Fruit fly (Drosophila melanogaster) whole organism, embryonic: ENCODE measurements around the gene CG18542.
A peak's percentile ranks its signal among the peaks of the same experiment; 100 is the strongest.

ENCODE experiments used
- Adf1 ChIP-seq: fragments of 200-800 bp; sonication (Bioruptor generic); IDR thresholded peaks from 2 replicates; pipeline ENCODE4 v1.3.6; 2022; ENCODE audit warnings: missing biosample characterization, missing genetic modification characterization
- Aef1 ChIP-seq: fragments of 200-800 bp; sonication (Bioruptor generic); IDR thresholded peaks from 3 replicates; pipeline ENCODE4 v1.3.6; 2022; ENCODE audit warnings: missing biosample characterization, missing genetic modification characterization
- CG12299 ChIP-seq: fragments of 200-800 bp; sonication (Bioruptor generic); optimal IDR thresholded peaks from 2 replicates; lab custom pipeline; 2018; ENCODE audit warnings: missing biosample characterization, mild to moderate bottlenecking, missing genetic modification characterization
- CG12659 ChIP-seq: fragments of 200-800 bp; sonication (Bioruptor generic); optimal IDR thresholded peaks from 3 replicates; lab custom pipeline; 2017; ENCODE audit warnings: mild to moderate bottlenecking, missing biosample characterization, missing genetic modification reagents, missing genetic modification characterization
- CG1603 ChIP-seq: fragments of 200-800 bp; sonication (Bioruptor generic); optimal IDR thresholded peaks from 2 replicates; lab custom pipeline; 2019; ENCODE audit warnings: missing biosample characterization, mild to moderate bottlenecking, missing genetic modification characterization, moderate library complexity
- CG16813 ChIP-seq: fragments of 200-800 bp; sonication (Bioruptor generic); IDR thresholded peaks from 3 replicates; pipeline ENCODE4 v1.3.6; 2022; ENCODE audit warnings: missing biosample characterization, missing genetic modification characterization; ENCODE audit not compliant: partially characterized antibody
- CG17359 ChIP-seq: fragments of 200-800 bp; sonication (Bioruptor generic); optimal IDR thresholded peaks from 3 replicates; lab custom pipeline; 2018; ENCODE audit warnings: missing biosample characterization, mild to moderate bottlenecking, missing genetic modification characterization, moderate library complexity
- CG17829 ChIP-seq: fragments of 200-800 bp; optimal IDR thresholded peaks from 2 replicates; lab custom pipeline; 2019; ENCODE audit warnings: missing biosample characterization, mild to moderate bottlenecking, missing genetic modification characterization, moderate library complexity
- CG2116 ChIP-seq: fragments of 200-800 bp; sonication (Bioruptor generic); optimal IDR thresholded peaks from 3 replicates; lab custom pipeline; 2018; ENCODE audit warnings: missing biosample characterization, mild to moderate bottlenecking, missing genetic modification characterization
- CG2129 ChIP-seq: fragments of 200-800 bp; sonication (Bioruptor generic); IDR thresholded peaks from 2 replicates; pipeline ENCODE4 v1.3.6; 2022; ENCODE audit warnings: missing biosample characterization, missing genetic modification characterization; ENCODE audit not compliant: partially characterized antibody
- CG2199 ChIP-seq: fragments of 200-800 bp; sonication (Bioruptor generic); IDR thresholded peaks from 3 replicates; pipeline ENCODE4 v1.3.6; 2022; ENCODE audit warnings: missing biosample characterization, missing genetic modification characterization
- CG32532 ChIP-seq: fragments of 200-800 bp; sonication (Bioruptor generic); IDR thresholded peaks from 2 replicates; pipeline ENCODE4 v1.3.6; 2022; ENCODE audit warnings: missing biosample characterization, missing genetic modification characterization
- CG32767 ChIP-seq: fragments of 200-800 bp; sonication (Bioruptor generic); IDR thresholded peaks from 2 replicates; pipeline ENCODE4 v1.3.6; 2022; ENCODE audit warnings: missing biosample characterization, missing genetic modification characterization
- CG33213 ChIP-seq: fragments of 200-800 bp; sonication (Bioruptor generic); optimal IDR thresholded peaks from 3 replicates; lab custom pipeline; 2016; ENCODE audit warnings: missing biosample characterization, missing genetic modification characterization
- CG34224 ChIP-seq: fragments of 200-800 bp; sonication (Bioruptor generic); IDR thresholded peaks from 3 replicates; pipeline ENCODE4 v1.3.6; 2022; ENCODE audit warnings: missing biosample characterization, missing genetic modification characterization; ENCODE audit not compliant: partially characterized antibody
- CG34422 ChIP-seq: fragments of 200-800 bp; sonication (Bioruptor generic); IDR thresholded peaks from 3 replicates; pipeline ENCODE4 v1.3.6; 2022; ENCODE audit warnings: missing biosample characterization, missing genetic modification characterization
- CG3995 ChIP-seq: fragments of 200-800 bp; sonication (Bioruptor generic); optimal IDR thresholded peaks from 3 replicates; lab custom pipeline; 2016; ENCODE audit warnings: missing biosample characterization, missing genetic modification characterization
- CG9876 ChIP-seq: fragments of 200-800 bp; sonication (Bioruptor generic); optimal IDR thresholded peaks from 2 replicates; lab custom pipeline; 2016; ENCODE audit warnings: missing biosample characterization, missing genetic modification characterization
- CTCF ChIP-seq: fragments of 200-800 bp; sonication (Bioruptor generic); optimal IDR thresholded peaks from 2 replicates; lab custom pipeline; 2017; ENCODE audit warnings: missing biosample characterization, mild to moderate bottlenecking, missing genetic modification characterization, moderate library complexity
- CoRest ChIP-seq: fragments of 200-800 bp; sonication (Bioruptor generic); optimal IDR thresholded peaks from 3 replicates; lab custom pipeline; 2018; ENCODE audit warnings: missing biosample characterization, mild to moderate bottlenecking, missing genetic modification characterization, moderate library complexity
- D ChIP-seq, 2 experiments: fragments of 200-800 bp in 1 of 2; fragments of >200 bp in 1 of 2; sonication (Bioruptor generic) in 1 of 2; optimal IDR thresholded peaks; 2 replicates in 1 of 2; 3 replicates in 1 of 2; lab custom pipeline; 2017; ENCODE audit warnings: mild to moderate bottlenecking in 1 of 2, missing biosample characterization in 1 of 2, missing genetic modification characterization in 1 of 2, missing genetic modification reagents in 1 of 2
- Dbx ChIP-seq: fragments of 200-800 bp; sonication (Bioruptor generic); IDR thresholded peaks from 3 replicates; pipeline ENCODE4 v1.3.6; 2022; ENCODE audit warnings: missing biosample characterization, missing genetic modification characterization
- Dek ChIP-seq: fragments of 200-800 bp; sonication (Bioruptor generic); optimal IDR thresholded peaks from 3 replicates; lab custom pipeline; 2019; ENCODE audit warnings: missing biosample characterization, mild to moderate bottlenecking, missing genetic modification characterization, moderate library complexity
- Dll ChIP-seq: fragments of 200-800 bp; sonication (Bioruptor generic); IDR thresholded peaks from 4 replicates; pipeline ENCODE4 v1.3.6; 2022; ENCODE audit warnings: missing biosample characterization, missing genetic modification characterization; ENCODE audit not compliant: partially characterized antibody
- Dref ChIP-seq: fragments of 200-800 bp; sonication (Bioruptor generic); IDR thresholded peaks from 2 replicates; pipeline ENCODE4 v1.3.6; 2022; ENCODE audit warnings: missing biosample characterization, missing genetic modification characterization
- E2f1 ChIP-seq: fragments of 200-800 bp; sonication (Bioruptor generic); IDR thresholded peaks from 2 replicates; pipeline ENCODE4 v1.3.6; 2022; ENCODE audit warnings: missing biosample characterization, missing genetic modification characterization
- Hmr ChIP-seq: fragments of 200-800 bp; sonication (Bioruptor generic); optimal IDR thresholded peaks from 3 replicates; lab custom pipeline; 2017; ENCODE audit warnings: mild to moderate bottlenecking, missing biosample characterization, missing genetic modification reagents, missing genetic modification characterization
- MBD-R2 ChIP-seq: fragments of 200-800 bp; sonication (Bioruptor generic); IDR thresholded peaks from 2 replicates; pipeline ENCODE4 v1.3.6; 2022; ENCODE audit warnings: missing biosample characterization, missing genetic modification characterization
- Nf-YB ChIP-seq: fragments of 200-800 bp; sonication (Bioruptor generic); optimal IDR thresholded peaks from 3 replicates; lab custom pipeline; 2019; ENCODE audit warnings: missing biosample characterization, mild to moderate bottlenecking, missing genetic modification characterization, moderate library complexity
- NfI ChIP-seq: fragments of 200-800 bp; sonication (Bioruptor generic); optimal IDR thresholded peaks from 3 replicates; lab custom pipeline; 2018; ENCODE audit warnings: missing biosample characterization, mild to moderate bottlenecking, missing genetic modification characterization, moderate library complexity
- Oaz ChIP-seq: fragments of 200-800 bp; sonication (Bioruptor generic); IDR thresholded peaks from 2 replicates; pipeline ENCODE4 v1.3.6; 2022; ENCODE audit warnings: missing biosample characterization, missing genetic modification characterization
- Scr ChIP-seq: fragments of 200-800 bp; sonication (Bioruptor generic); IDR thresholded peaks from 2 replicates; pipeline ENCODE4 v1.3.6; 2022; ENCODE audit warnings: missing biosample characterization, missing genetic modification characterization; ENCODE audit not compliant: partially characterized antibody
- Sox100B ChIP-seq: fragments of 200-800 bp; sonication (Bioruptor generic); optimal IDR thresholded peaks from 3 replicates; lab custom pipeline; 2018; ENCODE audit warnings: missing biosample characterization, mild to moderate bottlenecking, missing genetic modification characterization
- Ssrp ChIP-seq: fragments of 200-800 bp; sonication (Bioruptor generic); optimal IDR thresholded peaks from 2 replicates; lab custom pipeline; 2018; ENCODE audit warnings: missing biosample characterization, mild to moderate bottlenecking, missing genetic modification characterization, moderate library complexity
- Xbp1 ChIP-seq: fragments of 200-800 bp; sonication (Bioruptor generic); optimal IDR thresholded peaks from 3 replicates; lab custom pipeline; 2016; ENCODE audit warnings: missing biosample characterization, mild to moderate bottlenecking, missing genetic modification characterization
- ac ChIP-seq: fragments of 200-800 bp; sonication (Bioruptor generic); optimal IDR thresholded peaks from 3 replicates; lab custom pipeline; 2017; ENCODE audit warnings: missing biosample characterization, mild to moderate bottlenecking, missing genetic modification characterization
- bbx ChIP-seq: fragments of 200-800 bp; sonication (Bioruptor generic); IDR thresholded peaks from 2 replicates; pipeline ENCODE4 v1.3.6; 2022; ENCODE audit warnings: missing biosample characterization, missing genetic modification characterization; ENCODE audit not compliant: partially characterized antibody
- chinmo ChIP-seq: fragments of 200-800 bp; sonication (Bioruptor generic); IDR thresholded peaks from 4 replicates; pipeline ENCODE4 v1.3.6; 2022; ENCODE audit warnings: missing biosample characterization, missing genetic modification characterization; ENCODE audit not compliant: partially characterized antibody
- corto ChIP-seq: fragments of 200-800 bp; sonication (Bioruptor generic); optimal IDR thresholded peaks from 2 replicates; lab custom pipeline; 2016; ENCODE audit warnings: missing biosample characterization, mild to moderate bottlenecking, missing genetic modification characterization, moderate library complexity
- croc ChIP-seq: fragments of 200-800 bp; sonication (Bioruptor generic); conservative IDR thresholded peaks from 3 replicates; pipeline ENCODE4 v1.3.6; 2022; ENCODE audit warnings: missing biosample characterization, missing genetic modification characterization
- exex ChIP-seq: fragments of 200-800 bp; sonication (Bioruptor generic); optimal IDR thresholded peaks from 4 replicates; lab custom pipeline; 2018; ENCODE audit warnings: missing biosample characterization, mild to moderate bottlenecking, missing genetic modification characterization, moderate library complexity
- gsb-n ChIP-seq: fragments of 200-800 bp; sonication (Bioruptor generic); optimal IDR thresholded peaks from 3 replicates; lab custom pipeline; 2018; ENCODE audit warnings: missing biosample characterization, mild to moderate bottlenecking, missing genetic modification characterization
- h ChIP-seq: fragments of >200 bp; optimal IDR thresholded peaks from 2 replicates; lab custom pipeline; 2017
- hkb ChIP-seq, 2 experiments: fragments of 200-800 bp in 1 of 2; fragments of >200 bp in 1 of 2; sonication (Bioruptor generic) in 1 of 2; IDR thresholded peaks in 1 of 2; optimal IDR thresholded peaks in 1 of 2; 2 replicates each; pipeline versions ENCODE4 v1.3.6 to Lab custom; 2017 to 2022; ENCODE audit warnings: missing biosample characterization in 1 of 2, missing genetic modification characterization in 1 of 2
- sob ChIP-seq: fragments of 200-800 bp; sonication (Bioruptor generic); IDR thresholded peaks from 2 replicates; pipeline ENCODE4 v1.3.6; 2022; ENCODE audit warnings: missing biosample characterization, missing genetic modification characterization
- trem ChIP-seq: fragments of 200-800 bp; optimal IDR thresholded peaks from 3 replicates; lab custom pipeline; 2019; ENCODE audit warnings: missing biosample characterization, mild to moderate bottlenecking, missing genetic modification characterization, moderate library complexity
- vvl ChIP-seq: fragments of 200-800 bp; sonication (Bioruptor generic); IDR thresholded peaks from 2 replicates; pipeline ENCODE4 v1.3.6; 2022; ENCODE audit warnings: missing biosample characterization, missing genetic modification characterization
- z ChIP-seq: fragments of 200-800 bp; sonication (Bioruptor generic); IDR thresholded peaks from 3 replicates; pipeline ENCODE4 v1.3.6; 2022; ENCODE audit warnings: missing biosample characterization, missing genetic modification characterization

The CG18542 gene

dm6 chr3R:9677734-9678341 lies 7.7 kb upstream of the CG18542 start, which contains the start of gene p23 (continued):
- peak; percentile 83; the same call in 1 of the 4 replicates for TF ChIP-seq chinmo (GFP tag; lab: Robert Waterston, UW)
- peak; percentile 9 for TF ChIP-seq CG3995 (GFP tag; lab: Kevin White, UChicago)
- peak; percentile 27; the same call in 1 of the 2 replicates for TF ChIP-seq CG32532 (GFP tag; lab: Robert Waterston, UW)
- TF ChIP-seq CG2116 (GFP tag; lab: Kevin White, UChicago) = peak; percentile 1
- no peak for TF ChIP-seq h (lab: Kevin White, UChicago)
- peak; percentile 60 for TF ChIP-seq bbx (GFP tag; lab: Robert Waterston, UW)
- TF ChIP-seq Scr (GFP tag; lab: Robert Waterston, UW) = peak; percentile 43; the same call in 1 of the 2 replicates
- TF ChIP-seq CG34224 (GFP tag; lab: Robert Waterston, UW) = peak; percentile 42; the same call in 1 of the 3 replicates
- TF ChIP-seq CG32767 (GFP tag; lab: Robert Waterston, UW) = no peak
- peak; percentile 69 for TF ChIP-seq CG33213 (GFP tag; lab: Kevin White, UChicago)
- no peak for TF ChIP-seq croc (GFP tag; lab: Robert Waterston, UW)
- TF ChIP-seq Nf-YB = peak; percentile 9
- peak; percentile 44 for TF ChIP-seq Dref (GFP tag; lab: Robert Waterston, UW)
- peak; percentile 73; the same call in 1 of the 3 replicates for TF ChIP-seq CG34422
- peak; percentile 66 for TF ChIP-seq CG12659
- peak; percentile 66 for TF ChIP-seq Hmr (GFP tag; lab: Kevin White, UChicago)
- no peak for TF ChIP-seq Oaz
- TF ChIP-seq hkb (optimal IDR thresholded peaks at IDR 0.05; lab: Kevin White, UChicago) = peak; percentile 83
- no peak for TF ChIP-seq hkb (GFP tag; IDR thresholded peaks at IDR 0.05; lab: Robert Waterston, UW)
- peak; percentile 86 for TF ChIP-seq CG1603 (tag; lab: Kevin White, UChicago)
- peak; percentile 87 for TF ChIP-seq MBD-R2 (GFP tag; lab: Robert Waterston, UW)
- peak; percentile 52; the same call in 1 of the 3 replicates for TF ChIP-seq CG2199 (GFP tag; lab: Robert Waterston, UW)
- peak; percentile 10 for TF ChIP-seq Xbp1 (GFP tag; lab: Kevin White, UChicago)
- peak; percentile 62 for TF ChIP-seq sob
- TF ChIP-seq Ssrp (tag; lab: Kevin White, UChicago) = no peak
- TF ChIP-seq CTCF (GFP tag; lab: Kevin White, UChicago) = peak; percentile 81
- no peak for TF ChIP-seq Sox100B (GFP tag; lab: Kevin White, UChicago)
- TF ChIP-seq CG9876 (GFP tag; lab: Kevin White, UChicago) = peak; percentile 32
- peak; percentile 62 for TF ChIP-seq CG16813
- TF ChIP-seq E2f1 (GFP tag; lab: Robert Waterston, UW) = no peak
- TF ChIP-seq Dll (GFP tag; lab: Robert Waterston, UW) = peak; percentile 29; the same call in 1 of the 4 replicates
- no peak for TF ChIP-seq Adf1 (GFP tag; lab: Robert Waterston, UW)
- TF ChIP-seq Aef1 (GFP tag; lab: Robert Waterston, UW) = no peak
- TF ChIP-seq exex (tag; lab: Kevin White, UChicago) = no peak
- TF ChIP-seq CG17829 = peak; percentile 42
- TF ChIP-seq CoRest (tag; lab: Kevin White, UChicago) = peak; percentile 17
- peak; percentile 59 for TF ChIP-seq vvl (GFP tag; lab: Robert Waterston, UW)
- TF ChIP-seq Dbx = peak; percentile 60; the same call in 2 of the 3 replicates
- TF ChIP-seq trem (tag; lab: Kevin White, UChicago) = peak; percentile 75
- TF ChIP-seq Dek (tag; lab: Kevin White, UChicago) = peak; percentile 32
- TF ChIP-seq corto (GFP tag; lab: Kevin White, UChicago) = no peak
- no peak for TF ChIP-seq z (GFP tag; lab: Robert Waterston, UW)
- TF ChIP-seq CG2129 = no peak
- TF ChIP-seq CG17359 (tag; lab: Kevin White, UChicago) = no peak
- peak; percentile 21 for TF ChIP-seq D (optimal IDR thresholded peaks at IDR 0.05; lab: Kevin White, UChicago)
- TF ChIP-seq D (GFP tag; optimal IDR thresholded peaks at IDR 0.05; lab: Kevin White, UChicago) = no peak
- TF ChIP-seq ac (GFP tag; lab: Kevin White, UChicago) = no peak
- TF ChIP-seq gsb-n (tag; lab: Kevin White, UChicago) = peak; percentile 32
- no peak for TF ChIP-seq CG12299
- TF ChIP-seq NfI (GFP tag; lab: Kevin White, UChicago) = peak; percentile 9
